Fruit fly (Drosophila melanogaster): ENCODE data around the gene hng3.

Gene hng3

dm6 chr3L:751516-752125, 3.7 kb downstream of the hng3 start (continued):
- TF ChIP-seq CG13287 (GFP tag; IDR thresholded peaks at IDR 0.05; ENCODE audit: partially characterized antibody) (no peak), tio (GFP tag; optimal IDR thresholded peaks at IDR 0.05) (no peak), CG6854 (GFP tag; optimal IDR thresholded peaks at IDR 0.05) (no peak), Dbx (GFP tag; IDR thresholded peaks at IDR 0.05) (0 out of 3 replicates have a peak, but pooled peaks have one; percentile 22), bab2 (GFP tag; optimal IDR thresholded peaks at IDR 0.05) (no peak), ash1 (GFP tag; optimal IDR thresholded peaks at IDR 0.05) (no peak), crp (GFP tag; optimal IDR thresholded peaks at IDR 0.05) (no peak), Dref (GFP tag; IDR thresholded peaks at IDR 0.05) (no peak), CG15601 (tag; optimal IDR thresholded peaks at IDR 0.05) (no peak), CG30431 (GFP tag; optimal IDR thresholded peaks at IDR 0.05) (no peak), trem (tag; optimal IDR thresholded peaks at IDR 0.05) (no peak)

dm6 chr3L:750614-751293, 4.5 kb downstream of the hng3 start:
- no peak for TF ChIP-seq CG1602 (GFP tag; optimal IDR thresholded peaks at IDR 0.05)
- TF ChIP-seq CG17186 (GFP tag; optimal IDR thresholded peaks at IDR 0.05), result no peak
- no peak for TF ChIP-seq Atf3 (GFP tag; optimal IDR thresholded peaks at IDR 0.05)
- TF ChIP-seq CG8924 (tag; optimal IDR thresholded peaks at IDR 0.05), result no peak
- TF ChIP-seq slbo (GFP tag; IDR thresholded peaks at IDR 0.05), result no peak
- no peak for TF ChIP-seq CG2199 (GFP tag; IDR thresholded peaks at IDR 0.05)
- no peak for TF ChIP-seq NK7.1 (GFP tag; optimal IDR thresholded peaks at IDR 0.05)
- TF ChIP-seq Bgb (GFP tag; IDR thresholded peaks at IDR 0.05; ENCODE audit: partially characterized antibody), result no peak
- 0 out of 4 replicates have a peak, but pooled peaks have one; percentile 37 for TF ChIP-seq chinmo (GFP tag; IDR thresholded peaks at IDR 0.05; ENCODE audit: partially characterized antibody)
- TF ChIP-seq Camta (GFP tag; optimal IDR thresholded peaks at IDR 0.05), result no peak
- TF ChIP-seq ara (GFP tag; IDR thresholded peaks at IDR 0.05), result no peak
- TF ChIP-seq Hr3 (GFP tag; optimal IDR thresholded peaks at IDR 0.05), result no peak
- TF ChIP-seq CG15479 (GFP tag; optimal IDR thresholded peaks at IDR 0.05), result no peak
- TF ChIP-seq stc (GFP tag; IDR thresholded peaks at IDR 0.05), result no peak
- TF ChIP-seq sr (GFP tag; IDR thresholded peaks at IDR 0.05), result no peak
- 0 out of 2 replicates have a peak, but pooled peaks have one; percentile 16 for TF ChIP-seq amos (GFP tag; IDR thresholded peaks at IDR 0.05; ENCODE audit: partially characterized antibody)
- no peak for TF ChIP-seq CG13424 (tag; optimal IDR thresholded peaks at IDR 0.05)
- TF ChIP-seq Ptx1 (GFP tag; IDR thresholded peaks at IDR 0.05), result no peak
- TF ChIP-seq Xrp1 (GFP tag; IDR thresholded peaks at IDR 0.05), result peak; percentile 25; the same call in 1 of the 2 replicates
- TF ChIP-seq CG6272 (GFP tag; IDR thresholded peaks at IDR 0.05), result no peak
- TF ChIP-seq trem (tag; optimal IDR thresholded peaks at IDR 0.05), result no peak
- TF ChIP-seq CG5180 (GFP tag; optimal IDR thresholded peaks at IDR 0.05), result no peak
- no peak for TF ChIP-seq CG11504 (tag; optimal IDR thresholded peaks at IDR 0.05)
- TF ChIP-seq bcd (GFP tag; optimal IDR thresholded peaks at IDR 0.05), result no peak
- TF ChIP-seq hkb (optimal IDR thresholded peaks at IDR 0.05), result no peak
- no peak for TF ChIP-seq hkb (GFP tag; IDR thresholded peaks at IDR 0.05)
- TF ChIP-seq Eip74EF (GFP tag; optimal IDR thresholded peaks at IDR 0.05), result no peak
- no peak for TF ChIP-seq CG3726 (GFP tag; IDR thresholded peaks at IDR 0.05)
- no peak for TF ChIP-seq Gsc (GFP tag; IDR thresholded peaks at IDR 0.05)
- TF ChIP-seq Jarid2 (GFP tag; optimal IDR thresholded peaks at IDR 0.05), result no peak
- no peak for TF ChIP-seq CG9727 (GFP tag; optimal IDR thresholded peaks at IDR 0.05)
- peak; percentile 21 for TF ChIP-seq CG13894 (tag; optimal IDR thresholded peaks at IDR 0.05)
- no peak for TF ChIP-seq pb (GFP tag; optimal IDR thresholded peaks at IDR 0.05)
- no peak for TF ChIP-seq CG32772 (GFP tag; IDR thresholded peaks at IDR 0.05)
- TF ChIP-seq CG17385 (GFP tag; optimal IDR thresholded peaks at IDR 0.05), result no peak
- no peak for TF ChIP-seq E2f1 (GFP tag; IDR thresholded peaks at IDR 0.05)
- no peak for TF ChIP-seq fru (optimal IDR thresholded peaks at IDR 0.05)
- TF ChIP-seq vvl (GFP tag; IDR thresholded peaks at IDR 0.05), result 0 out of 2 replicates have a peak, but pooled peaks have one; percentile 4
- TF ChIP-seq da (GFP tag; optimal IDR thresholded peaks at IDR 0.05), result no peak

Measured in whole organism, embryonic.